Worm (Caenorhabditis elegans) whole organism, L4 larva: ENCODE data around the gene ZC13.1.

Experiments
- F37D6.2 ChIP-seq: sonication (generic microtip); optimal IDR thresholded peaks from 2 replicates; lab custom pipeline; 2016; ENCODE audit warnings: mild to moderate bottlenecking, missing genetic modification characterization, missing compliant biosample characterization
- Y105C5A.15 ChIP-seq: fragments of 200-800 bp; sonication (Bioruptor generic); IDR thresholded peaks from 2 replicates; pipeline ENCODE4 v1.3.6; 2022; ENCODE audit warnings: missing genetic modification characterization, missing compliant biosample characterization
- Y48G9A.11 ChIP-seq: fragments of 200-800 bp; sonication (Bioruptor generic); IDR thresholded peaks from 2 replicates; pipeline ENCODE4 v1.3.6; 2022; ENCODE audit warnings: missing genetic modification reagents, missing genetic modification characterization, missing compliant biosample characterization
- ZK337.2 ChIP-seq: fragments of 200-800 bp; sonication (Bioruptor generic); IDR thresholded peaks from 2 replicates; pipeline ENCODE4 v1.3.6; 2022; ENCODE audit warnings: missing genetic modification reagents, missing genetic modification characterization, missing compliant biosample characterization
- ZK546.5 ChIP-seq, 2 experiments: sonication (generic microtip); optimal IDR thresholded peaks; 2 replicates each; lab custom pipeline; 2017; ENCODE audit warnings: missing biosample characterization in 2 of 2, missing genetic modification characterization in 2 of 2
- aha-1 ChIP-seq: fragments of 150-350 bp; peaks from one replicate; lab custom pipeline; 2014; ENCODE audit warnings: missing biosample characterization, missing genetic modification characterization
- ceh-20 ChIP-seq: fragments of 200-800 bp; sonication (Bioruptor generic); IDR thresholded peaks from 2 replicates; pipeline ENCODE4 v1.3.6; 2022; ENCODE audit warnings: missing genetic modification reagents, missing genetic modification characterization, missing compliant biosample characterization
- ceh-28 ChIP-seq: fragments of 150-350 bp; optimal IDR thresholded peaks from 2 replicates; lab custom pipeline; 2014; ENCODE audit warnings: missing biosample characterization, missing genetic modification reagents, missing genetic modification characterization
- ceh-82 ChIP-seq: sonication (generic microtip); optimal IDR thresholded peaks from 2 replicates; lab custom pipeline; 2017; ENCODE audit warnings: missing biosample characterization, missing genetic modification characterization
- cey-2 ChIP-seq: sonication (generic microtip); optimal IDR thresholded peaks from 3 replicates; lab custom pipeline; 2017; ENCODE audit warnings: missing genetic modification characterization, mild to moderate bottlenecking, missing compliant biosample characterization, antibody characterized with exemption, borderline replicate concordance; ENCODE audit not compliant: insufficient read depth
- daf-12 ChIP-seq: fragments of 150-350 bp; optimal IDR thresholded peaks from 2 replicates; lab custom pipeline; 2014; ENCODE audit warnings: missing biosample characterization, missing genetic modification reagents, missing genetic modification characterization
- daf-8 ChIP-seq: fragments of 200-800 bp; sonication (Bioruptor generic); IDR thresholded peaks from 2 replicates; pipeline ENCODE4 v1.3.6; 2022; ENCODE audit warnings: missing genetic modification characterization, missing compliant biosample characterization
- dmd-9 ChIP-seq: fragments of 200-800 bp; sonication (Bioruptor generic); IDR thresholded peaks from 2 replicates; pipeline ENCODE4 v1.3.6; 2022; ENCODE audit warnings: missing genetic modification reagents, missing genetic modification characterization, missing compliant biosample characterization
- dpl-1 ChIP-seq: fragments of 150-350 bp; optimal IDR thresholded peaks from 2 replicates; lab custom pipeline; 2014; ENCODE audit warnings: missing biosample characterization, missing genetic modification reagents, missing genetic modification characterization
- dve-1 ChIP-seq: sonication (generic microtip); optimal IDR thresholded peaks from 2 replicates; lab custom pipeline; 2017; ENCODE audit warnings: antibody characterized with exemption, mild to moderate bottlenecking, missing genetic modification characterization, missing compliant biosample characterization; ENCODE audit not compliant: insufficient read depth
- hif-1 ChIP-seq, 2 experiments: sonication (generic microtip); optimal IDR thresholded peaks; 2 replicates each; lab custom pipeline; 2016 to 2017; ENCODE audit warnings: missing compliant biosample characterization in 2 of 2, missing genetic modification characterization in 2 of 2, missing genetic modification reagents in 2 of 2, missing genotype in 2 of 2, mild to moderate bottlenecking in 1 of 2
- hlh-11 ChIP-seq: fragments of 200-800 bp; sonication (Bioruptor generic); optimal IDR thresholded peaks from 2 replicates; lab custom pipeline; 2018; ENCODE audit warnings: mild to moderate bottlenecking, missing genetic modification characterization, missing compliant biosample characterization
- hlh-30 ChIP-seq: sonication (generic microtip); optimal IDR thresholded peaks from 2 replicates; lab custom pipeline; 2017; ENCODE audit warnings: antibody characterized with exemption, mild to moderate bottlenecking, missing genetic modification characterization, missing compliant biosample characterization; ENCODE audit not compliant: insufficient read depth
- hmg-1.1 ChIP-seq: fragments of 200-800 bp; sonication (Bioruptor generic); IDR thresholded peaks from 2 replicates; pipeline ENCODE4 v1.3.6; 2022; ENCODE audit warnings: missing genetic modification reagents, missing genetic modification characterization, missing compliant biosample characterization
- jun-1 ChIP-seq: fragments of 150-350 bp; optimal IDR thresholded peaks from 2 replicates; lab custom pipeline; 2014; ENCODE audit warnings: missing biosample characterization, missing genetic modification reagents, missing genetic modification characterization
- lin-1 ChIP-seq: fragments of 200-800 bp; sonication (Bioruptor generic); IDR thresholded peaks from 2 replicates; pipeline ENCODE4 v1.3.6; 2022; ENCODE audit warnings: missing genetic modification reagents, missing genetic modification characterization, missing compliant biosample characterization
- lin-29 ChIP-seq: fragments of 200-800 bp; sonication (Bioruptor generic); IDR thresholded peaks from 2 replicates; pipeline ENCODE4 v1.3.6; 2022; ENCODE audit warnings: missing genetic modification reagents, missing genetic modification characterization, missing compliant biosample characterization
- lin-39 ChIP-seq: fragments of 150-350 bp; optimal IDR thresholded peaks from 2 replicates; lab custom pipeline; 2014; ENCODE audit warnings: missing biosample characterization, missing genetic modification reagents, missing genetic modification characterization
- lir-3 ChIP-seq: sonication (generic microtip); optimal IDR thresholded peaks from 2 replicates; lab custom pipeline; 2016; ENCODE audit warnings: mild to moderate bottlenecking, missing genetic modification characterization, missing compliant biosample characterization
- madf-5 ChIP-seq, 2 experiments: fragments of 200-800 bp; sonication (Bioruptor generic); IDR thresholded peaks; 2 replicates each; pipeline ENCODE4 v1.3.6; 2022; ENCODE audit warnings: missing compliant biosample characterization in 2 of 2, missing genetic modification characterization in 2 of 2
- madf-9 ChIP-seq: fragments of 200-800 bp; sonication (Bioruptor generic); conservative IDR thresholded peaks from 2 replicates; pipeline ENCODE4 v1.3.6; 2022; ENCODE audit warnings: missing genetic modification reagents, missing genetic modification characterization, missing compliant biosample characterization
- mep-1 ChIP-seq: fragments of 150-350 bp; sonication (generic microtip); optimal IDR thresholded peaks from 3 replicates; lab custom pipeline; 2014; ENCODE audit warnings: missing biosample characterization, missing genetic modification characterization
- mxl-2 ChIP-seq: fragments of 200-800 bp; sonication (Bioruptor generic); conservative IDR thresholded peaks from 2 replicates; pipeline ENCODE4 v1.3.6; 2022; ENCODE audit warnings: missing genetic modification reagents, missing genetic modification characterization, missing compliant biosample characterization
- nhr-10 ChIP-seq: fragments of 150-350 bp; optimal IDR thresholded peaks from 2 replicates; lab custom pipeline; 2014; ENCODE audit warnings: missing biosample characterization, missing genetic modification characterization
- nhr-102 ChIP-seq: sonication (generic microtip); optimal IDR thresholded peaks from 2 replicates; lab custom pipeline; 2016; ENCODE audit warnings: mild to moderate bottlenecking, missing genetic modification characterization, moderate library complexity, missing compliant biosample characterization
- nhr-237 ChIP-seq: sonication (generic microtip); optimal IDR thresholded peaks from 2 replicates; lab custom pipeline; 2017; ENCODE audit warnings: missing biosample characterization, missing genetic modification characterization
- nhr-25 ChIP-seq: sonication (generic microtip); optimal IDR thresholded peaks from 2 replicates; lab custom pipeline; 2017; ENCODE audit warnings: missing genetic modification characterization, mild to moderate bottlenecking, missing compliant biosample characterization, antibody characterized with exemption, moderate library complexity, borderline replicate concordance; ENCODE audit not compliant: insufficient read depth
- nhr-28 ChIP-seq: fragments of 150-350 bp; optimal IDR thresholded peaks from 2 replicates; lab custom pipeline; 2014; ENCODE audit warnings: missing biosample characterization, missing genetic modification characterization
- nhr-6 ChIP-seq: fragments of 150-350 bp; optimal IDR thresholded peaks from 2 replicates; lab custom pipeline; 2014; ENCODE audit warnings: missing biosample characterization, missing genetic modification characterization
- nhr-77 ChIP-seq: fragments of 150-350 bp; optimal IDR thresholded peaks from 2 replicates; lab custom pipeline; 2014; ENCODE audit warnings: missing biosample characterization, missing genetic modification characterization
- php-3 ChIP-seq: fragments of 200-800 bp; sonication (Bioruptor generic); IDR thresholded peaks from 2 replicates; pipeline ENCODE4 v1.3.6; 2022; ENCODE audit warnings: missing genetic modification reagents, missing genetic modification characterization, missing compliant biosample characterization
- sdz-12 ChIP-seq: fragments of 200-800 bp; sonication (Bioruptor generic); optimal IDR thresholded peaks from 2 replicates; lab custom pipeline; 2018; ENCODE audit warnings: mild to moderate bottlenecking, missing genetic modification characterization, missing compliant biosample characterization
- set-16 ChIP-seq: fragments of 200-800 bp; sonication (Bioruptor generic); IDR thresholded peaks from 2 replicates; pipeline ENCODE4 v1.3.6; 2022; ENCODE audit warnings: missing genetic modification reagents, missing genetic modification characterization, missing compliant biosample characterization
- skn-1 ChIP-seq: fragments of 150-350 bp; optimal IDR thresholded peaks from 2 replicates; lab custom pipeline; 2014; ENCODE audit warnings: missing biosample characterization, missing genetic modification characterization
- spr-1 ChIP-seq: sonication (generic microtip); optimal IDR thresholded peaks from 2 replicates; lab custom pipeline; 2016; ENCODE audit warnings: mild to moderate bottlenecking, missing genetic modification characterization, missing compliant biosample characterization
- spr-3 ChIP-seq: fragments of 200-800 bp; sonication (Bioruptor generic); optimal IDR thresholded peaks from 2 replicates; lab custom pipeline; 2018; ENCODE audit warnings: mild to moderate bottlenecking, missing genetic modification characterization, missing compliant biosample characterization
- tag-97 ChIP-seq: fragments of 200-800 bp; sonication (Bioruptor generic); IDR thresholded peaks from 2 replicates; pipeline ENCODE4 v1.3.6; 2022; ENCODE audit warnings: missing genetic modification characterization, missing compliant biosample characterization
- tra-1 ChIP-seq: fragments of 200-800 bp; sonication (Bioruptor generic); IDR thresholded peaks from 2 replicates; pipeline ENCODE4 v1.3.6; 2022; ENCODE audit warnings: missing genetic modification reagents, missing genetic modification characterization, missing compliant biosample characterization
- ztf-7 ChIP-seq: fragments of 150-350 bp; optimal IDR thresholded peaks from 2 replicates; lab custom pipeline; 2014; ENCODE audit warnings: missing biosample characterization, missing genetic modification characterization

The ZC13.1 gene

ce11 chrX:827502-827901 lies 49.5 kb upstream of the ZC13.1 start (continued):
- TF ChIP-seq dpl-1 (no peak), Y105C5A.15 (GFP tag; lab: Robert Waterston, UW) (no peak), skn-1 (no peak), hif-1 (tag; optimal IDR thresholded peaks at IDR 0.05; lab: Kevin White, UChicago) (peak in 1 of 2 experiments; percentile 45), ztf-7 (tag; lab: Kevin White, UChicago) (peak; percentile 21), nhr-10 (tag; lab: Kevin White, UChicago) (no peak), spr-1 (no peak), hmg-1.1 (GFP tag; lab: Robert Waterston, UW) (peak; percentile 69; the same call in 1 of the 2 replicates), jun-1 (peak; percentile 22), tag-97 (no peak), ZK546.5 (tag; optimal IDR thresholded peaks at IDR 0.05; lab: Kevin White, UChicago) (no peak), lir-3 (no peak), sdz-12 (GFP tag; lab: Kevin White, UChicago) (no peak), ceh-28 (tag; lab: Kevin White, UChicago) (no peak), ZK337.2 (no peak), hlh-30 (peak; percentile 82), nhr-28 (tag; lab: Kevin White, UChicago) (peak; percentile 91), spr-3 (GFP tag; lab: Kevin White, UChicago) (no peak), daf-8 (GFP tag; lab: Robert Waterston, UW) (no peak), set-16 (GFP tag; lab: Robert Waterston, UW) (no peak), Y48G9A.11 (GFP tag; lab: Robert Waterston, UW) (no peak), mxl-2 (GFP tag; lab: Robert Waterston, UW) (no peak), F37D6.2 (tag; lab: Kevin White, UChicago) (peak; percentile 3), dve-1 (peak; percentile 52), madf-5 (GFP tag; IDR thresholded peaks at IDR 0.05; lab: Robert Waterston, UW) (no peak), nhr-6 (peak; percentile 59), lin-1 (GFP tag; lab: Robert Waterston, UW) (no peak), nhr-237 (tag; lab: Kevin White, UChicago) (no peak), daf-12 (no peak), nhr-102 (tag; lab: Kevin White, UChicago) (no peak), dmd-9 (GFP tag; lab: Robert Waterston, UW) (no peak), cey-2 (no peak)

DNA sequence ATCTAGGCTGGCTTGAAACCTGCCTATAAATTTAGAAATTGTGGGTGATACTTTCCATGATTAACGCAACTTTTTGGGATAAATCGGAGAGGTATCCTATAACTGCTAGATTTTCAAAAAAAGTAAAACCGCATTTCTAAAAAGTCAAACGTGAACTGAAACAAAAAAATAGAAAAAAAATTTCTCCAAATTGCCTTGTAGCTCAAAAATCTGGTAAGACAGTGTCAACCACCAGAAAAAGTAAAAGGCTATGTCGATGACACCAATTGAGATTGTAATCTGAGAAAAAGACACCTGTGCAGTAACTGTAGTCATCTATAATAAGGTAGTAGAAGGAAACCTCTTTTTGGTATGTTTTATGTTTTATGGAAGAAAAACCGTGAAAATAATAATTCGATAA lies 48.4 kb upstream of the ZC13.1 start, which contains the start of gene wdr-54:
Gene wdr-54, plus strand, starts transcription at position 301 of the 400 bp plus-strand sequence.
- TF ChIP-seq aha-1 (tag; lab: Kevin White, UChicago) (no peak), php-3 (GFP tag; lab: Robert Waterston, UW) (no peak), nhr-77 (tag; lab: Kevin White, UChicago) (no peak), mxl-2 (GFP tag; lab: Robert Waterston, UW) (no peak), lin-39 (tag; lab: Kevin White, UChicago) (no peak), hlh-11 (tag; lab: Kevin White, UChicago) (no peak), cey-2 (no peak), lin-29 (GFP tag; lab: Robert Waterston, UW) (no peak), ceh-82 (tag; lab: Kevin White, UChicago) (no peak), spr-1 (no peak), tra-1 (GFP tag; lab: Robert Waterston, UW) (no peak), daf-8 (GFP tag; lab: Robert Waterston, UW) (no peak), ZK337.2 (no peak), madf-9 (GFP tag; lab: Robert Waterston, UW) (no peak), skn-1 (no peak), ceh-20 (GFP tag; lab: Robert Waterston, UW) (no peak), mep-1 (tag; lab: Kevin White, UChicago) (no peak), nhr-25 (tag; lab: Kevin White, UChicago) (no peak)
